Worm (Caenorhabditis elegans): ENCODE data around the gene cdf-1.

The cdf-1 gene

ce11 chrX:6543665-6544064, 38.7 kb upstream of the cdf-1 start:
- TF ChIP-seq aha-1 (tag; optimal IDR thresholded peaks at IDR 0.05) (no peak), nhr-237 (tag; optimal IDR thresholded peaks at IDR 0.05) (no peak), C34B4.2 (tag; optimal IDR thresholded peaks at IDR 0.05) (no peak), mab-9 (GFP tag; IDR thresholded peaks at IDR 0.05) (no peak), ztf-11 (tag; optimal IDR thresholded peaks at IDR 0.05) (no peak), alr-1 (tag; optimal IDR thresholded peaks at IDR 0.05; ENCODE audit: borderline replicate concordance) (no peak), pqm-1 (tag; optimal IDR thresholded peaks at IDR 0.05) (no peak), rnt-1 (tag; optimal IDR thresholded peaks at IDR 0.05) (no peak), dpl-1 (GFP tag; optimal IDR thresholded peaks at IDR 0.05) (no peak), nhr-85 (tag) (no peak), lin-35 (GFP tag; optimal IDR thresholded peaks at IDR 0.05) (no peak), nhr-19 (GFP tag; conservative IDR thresholded peaks at IDR 0.05) (no peak), swsn-7 (tag; optimal IDR thresholded peaks at IDR 0.05) (no peak), Y116A8C.19 (tag; optimal IDR thresholded peaks at IDR 0.05; ENCODE audit: borderline replicate concordance) (no peak), ceh-88 (GFP tag; IDR thresholded peaks at IDR 0.05) (no peak), zip-4 (GFP tag; optimal IDR thresholded peaks at IDR 0.05) (no peak), lin-39 (tag; optimal IDR thresholded peaks at IDR 0.05) (no peak), lsy-2 (tag; optimal IDR thresholded peaks at IDR 0.05) (no peak), nhr-71 (tag; optimal IDR thresholded peaks at IDR 0.05) (no peak)

ce11 chrX:6542692-6543091, 37.7 kb upstream of the cdf-1 start, which contains the start of gene T14E8.2:
TSS of gene T14E8.2 (plus strand) at chrX:6542992.
- TF ChIP-seq nhr-76 (tag; optimal IDR thresholded peaks at IDR 0.05), result no peak
- no peak for TF ChIP-seq jun-1 (tag; optimal IDR thresholded peaks at IDR 0.05)
- TF ChIP-seq mef-2 (tag; optimal IDR thresholded peaks at IDR 0.05), result no peak
- TF ChIP-seq pqm-1 (tag; optimal IDR thresholded peaks at IDR 0.05), result no peak
- no peak for TF ChIP-seq pag-3 (tag; optimal IDR thresholded peaks at IDR 0.05; ENCODE audit: borderline replicate concordance, insufficient read depth)
- TF ChIP-seq unc-62 (GFP tag; optimal IDR thresholded peaks at IDR 0.05), result no peak
- TF ChIP-seq zip-4 (GFP tag; optimal IDR thresholded peaks at IDR 0.05), result no peak
- no peak for TF ChIP-seq skn-1 (tag; optimal IDR thresholded peaks at IDR 0.05)
- TF ChIP-seq alr-1 (tag; optimal IDR thresholded peaks at IDR 0.05; ENCODE audit: borderline replicate concordance), result no peak
- TF ChIP-seq ama-1 (optimal IDR thresholded peaks at IDR 0.05), result no peak

ce11 chrX:6538068-6538467, 33.1 kb upstream of the cdf-1 start:
- peak; percentile 80 for TF ChIP-seq elt-2 (tag; optimal IDR thresholded peaks at IDR 0.05)
- TF ChIP-seq unc-86 (tag; optimal IDR thresholded peaks at IDR 0.05), result no peak

ce11 chrX:6536701-6537279, 31.8 kb upstream of the cdf-1 start, which contains the start of gene ilys-5:
TSS of gene ilys-5 (minus strand) at chrX:6536840.
- TF ChIP-seq egl-13 (tag; optimal IDR thresholded peaks at IDR 0.05) (no peak), aly-2 (tag; optimal IDR thresholded peaks at IDR 0.05) (no peak), fos-1 (tag; optimal IDR thresholded peaks at IDR 0.05) (no peak), sptf-1 (tag; optimal IDR thresholded peaks at IDR 0.05) (no peak), mep-1 (tag; optimal IDR thresholded peaks at IDR 0.05) (no peak), ztf-11 (tag; optimal IDR thresholded peaks at IDR 0.05) (no peak), grh-1 (GFP tag; IDR thresholded peaks at IDR 0.05) (no peak), dsc-1 (tag; optimal IDR thresholded peaks at IDR 0.05) (peak; percentile 96), zip-4 (GFP tag; optimal IDR thresholded peaks at IDR 0.05) (no peak), nhr-12 (tag; optimal IDR thresholded peaks at IDR 0.05) (no peak), ets-5 (GFP tag; IDR thresholded peaks at IDR 0.05) (no peak), ama-1 (optimal IDR thresholded peaks at IDR 0.05) (no peak), snu-23 (GFP tag; optimal IDR thresholded peaks at IDR 0.05) (no peak), mdl-1 (tag; optimal IDR thresholded peaks at IDR 0.05) (no peak), efl-3 (GFP tag; optimal IDR thresholded peaks at IDR 0.05) (no peak), lin-14 (GFP tag; optimal IDR thresholded peaks at IDR 0.05) (no peak), nhr-28 (tag; optimal IDR thresholded peaks at IDR 0.05) (no peak), hpl-2 (GFP tag; optimal IDR thresholded peaks at IDR 0.05) (no peak), rnt-1 (tag; optimal IDR thresholded peaks at IDR 0.05) (no peak), nhr-71 (tag; optimal IDR thresholded peaks at IDR 0.05) (peak; percentile 4), pqm-1 (tag; optimal IDR thresholded peaks at IDR 0.05) (no peak), dpl-1 (GFP tag; optimal IDR thresholded peaks at IDR 0.05) (no peak), C34B4.2 (tag; optimal IDR thresholded peaks at IDR 0.05) (no peak), nhr-47 (tag; optimal IDR thresholded peaks at IDR 0.05) (peak; percentile 23), lin-13 (GFP tag; optimal IDR thresholded peaks at IDR 0.05) (no peak), ceh-82 (tag; optimal IDR thresholded peaks at IDR 0.05) (no peak), F16B12.6 (tag; optimal IDR thresholded peaks at IDR 0.05) (no peak), aha-1 (tag; optimal IDR thresholded peaks at IDR 0.05) (no peak), lin-35 (GFP tag; optimal IDR thresholded peaks at IDR 0.05) (no peak)
